Worm (Caenorhabditis elegans) whole organism, early embryonic: ENCODE data around the gene srh-99.

ENCODE experiments used
- F13C5.2 ChIP-seq: sonication (generic microtip); optimal IDR thresholded peaks from 2 replicates; lab custom pipeline; 2017; ENCODE audit warnings: mild to moderate bottlenecking, missing genetic modification characterization, inconsistent platforms, missing compliant biosample characterization
- aly-1 ChIP-seq: sonication (generic microtip); optimal IDR thresholded peaks from 2 replicates; lab custom pipeline; 2016; ENCODE audit warnings: missing genetic modification characterization, missing compliant biosample characterization
- ama-1 ChIP-seq: fragments of 150-350 bp; optimal IDR thresholded peaks from 2 replicates; lab custom pipeline; 2014
- ceh-13 ChIP-seq: fragments of 200-800 bp; sonication (Bioruptor generic); optimal IDR thresholded peaks from 2 replicates; lab custom pipeline; 2018; ENCODE audit warnings: mild to moderate bottlenecking, missing genetic modification characterization, missing compliant biosample characterization
- hmbx-1 ChIP-seq: sonication (generic microtip); optimal IDR thresholded peaks from 2 replicates; lab custom pipeline; 2016; ENCODE audit warnings: mild to moderate bottlenecking, missing genetic modification characterization, missing compliant biosample characterization
- hnd-1 ChIP-seq: sonication (generic microtip); optimal IDR thresholded peaks from 2 replicates; lab custom pipeline; 2016; ENCODE audit warnings: missing genetic modification characterization, missing compliant biosample characterization
- scrt-1 ChIP-seq: fragments of 200-800 bp; sonication (Bioruptor generic); IDR thresholded peaks from 2 replicates; pipeline ENCODE4 v1.3.6; 2022; ENCODE audit warnings: missing genetic modification characterization, missing compliant biosample characterization
- tbx-11 ChIP-seq: fragments of 200-800 bp; sonication (Bioruptor generic); IDR thresholded peaks from 2 replicates; pipeline ENCODE4 v1.3.6; 2022; ENCODE audit warnings: missing genetic modification characterization, missing compliant biosample characterization
- tbx-37 ChIP-seq: fragments of 200-800 bp; sonication (Bioruptor generic); conservative IDR thresholded peaks from 2 replicates; pipeline ENCODE4 v1.3.6; 2022; ENCODE audit warnings: missing genetic modification reagents, missing genetic modification characterization, missing compliant biosample characterization

- TF ChIP-seq hmbx-1 (tag; lab: Kevin White, UChicago), result no peak
- no peak for TF ChIP-seq F13C5.2 (tag; lab: Kevin White, UChicago)
- TF ChIP-seq scrt-1 (GFP tag; lab: Robert Waterston, UW), result no peak
- no peak for TF ChIP-seq ama-1 (lab: Kevin White, UChicago)
- TF ChIP-seq tbx-37 (GFP tag; lab: Robert Waterston, UW), result no peak
- TF ChIP-seq aly-1 (tag; lab: Kevin White, UChicago), result no peak
- no peak for TF ChIP-seq hnd-1
- TF ChIP-seq tbx-11 (GFP tag; lab: Robert Waterston, UW), result no peak
- no peak for TF ChIP-seq ceh-13 (GFP tag; lab: Kevin White, UChicago)
Observed at ce11 chrII:3711047-3711446, 5.3 kb downstream of the srh-99 start, which contains the start of gene fbxc-53.
